Worm (Caenorhabditis elegans): ENCODE measurements around the gene ZK354.7.

DNA sequence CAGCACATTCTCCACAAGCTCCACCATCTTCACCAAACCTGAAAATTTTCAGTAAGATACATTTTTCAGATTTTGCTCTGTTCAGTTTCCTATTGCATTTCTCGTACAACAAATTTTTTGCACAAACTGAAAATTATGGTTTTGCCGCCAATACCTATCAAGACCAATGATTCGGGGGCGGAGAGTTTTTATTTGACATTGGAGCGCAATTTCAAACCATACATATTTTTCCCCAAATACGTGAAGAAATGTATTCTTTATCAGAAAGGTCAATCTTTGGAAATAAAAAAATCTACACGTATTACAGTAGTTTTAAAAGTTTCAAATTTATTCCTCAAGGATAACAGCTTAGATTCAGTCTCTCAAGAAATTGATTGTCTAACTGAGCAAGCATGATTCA is 36.5 kb downstream of the ZK354.7 start, which contains the start of gene F36H12.5:
- TF ChIP-seq T22C8.4 (GFP tag; IDR thresholded peaks at IDR 0.05), result no peak
- TF ChIP-seq ref-1 (GFP tag; conservative IDR thresholded peaks at IDR 0.05), result no peak
- no peak for TF ChIP-seq ztf-29 (GFP tag; IDR thresholded peaks at IDR 0.05)
- TF ChIP-seq cog-1 (tag; optimal IDR thresholded peaks at IDR 0.05), result no peak
